Fruit fly (Drosophila melanogaster): ENCODE results near the gene Scgdelta.

DNA sequence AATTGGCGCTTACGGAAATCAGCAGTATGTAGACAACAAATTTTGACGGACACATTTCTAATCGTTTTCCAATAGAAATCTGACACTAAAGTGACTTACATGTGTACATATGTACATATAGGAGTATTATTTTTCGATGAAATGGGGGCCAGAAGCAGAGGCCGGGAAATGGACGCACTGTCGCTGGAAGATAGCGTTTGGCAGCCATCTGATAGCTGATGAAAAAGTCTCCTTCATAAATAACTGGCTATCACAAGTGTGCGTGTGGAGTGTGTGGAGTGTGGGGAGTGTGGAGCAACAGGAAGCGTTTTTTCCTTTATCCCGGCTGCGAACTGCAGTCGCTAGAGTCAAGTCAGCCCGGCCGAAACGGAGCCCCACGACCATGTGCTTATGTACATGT lies 43.8 kb downstream of the Scgdelta start, which contains the start of gene CG3795:
- TF ChIP-seq Hr51 (GFP tag; optimal IDR thresholded peaks at IDR 0.05), result no peak
- TF ChIP-seq H15 (GFP tag; IDR thresholded peaks at IDR 0.05), result no peak
- no peak for TF ChIP-seq CHES-1-like (GFP tag; optimal IDR thresholded peaks at IDR 0.05)
- TF ChIP-seq br (optimal IDR thresholded peaks at IDR 0.05), result no peak
- no peak for TF ChIP-seq CG31224 (GFP tag; IDR thresholded peaks at IDR 0.05)
- TF ChIP-seq CG8290 (GFP tag; optimal IDR thresholded peaks at IDR 0.05), result no peak
- TF ChIP-seq CG8290 (tag; optimal IDR thresholded peaks at IDR 0.05), result no peak
- no peak for TF ChIP-seq CG7928 (GFP tag; optimal IDR thresholded peaks at IDR 0.05)
- no peak for TF ChIP-seq CG31441 (GFP tag; IDR thresholded peaks at IDR 0.05)
- TF ChIP-seq pita (GFP tag; optimal IDR thresholded peaks at IDR 0.05), result no peak
- no peak for TF ChIP-seq pan (optimal IDR thresholded peaks at IDR 0.05)
- TF ChIP-seq pan (GFP tag; optimal IDR thresholded peaks at IDR 0.05 in 1 of 2, IDR thresholded peaks at IDR 0.05 in 1 of 2), result no peak
- TF ChIP-seq BEAF-32 (GFP tag; optimal IDR thresholded peaks at IDR 0.05), result no peak
- no peak for TF ChIP-seq Bteb2 (GFP tag; optimal IDR thresholded peaks at IDR 0.05)
- no peak for TF ChIP-seq chinmo (GFP tag; IDR thresholded peaks at IDR 0.05; ENCODE audit: partially characterized antibody)
- TF ChIP-seq dpn (GFP tag; optimal IDR thresholded peaks at IDR 0.05), result no peak

Measured in whole organism, embryonic.